Worm (Caenorhabditis elegans) whole organism, mixed stage, embryonic: ENCODE data around the gene ZK666.4.

Experiments
- M03D4.4 ChIP-seq: sonication (generic microtip); optimal IDR thresholded peaks from 2 replicates; lab custom pipeline; 2017; ENCODE audit warnings: mild to moderate bottlenecking, missing genetic modification characterization, missing compliant biosample characterization
- bed-3 ChIP-seq: fragments of 200-800 bp; sonication (Bioruptor generic); optimal IDR thresholded peaks from 3 replicates; lab custom pipeline; 2018; ENCODE audit warnings: mild to moderate bottlenecking, missing genetic modification characterization, moderate library complexity, missing compliant biosample characterization
- blmp-1 ChIP-seq: fragments of 150-350 bp; optimal IDR thresholded peaks from 2 replicates; lab custom pipeline; 2014; ENCODE audit warnings: missing biosample characterization, missing genetic modification characterization
- ceh-39 ChIP-seq: fragments of 150-350 bp; optimal IDR thresholded peaks from 2 replicates; lab custom pipeline; 2014; ENCODE audit warnings: missing biosample characterization, missing genetic modification characterization
- ceh-43 ChIP-seq: fragments of 200-800 bp; sonication (Bioruptor generic); optimal IDR thresholded peaks from 2 replicates; lab custom pipeline; 2018; ENCODE audit warnings: mild to moderate bottlenecking, missing genetic modification characterization, moderate library complexity, missing compliant biosample characterization
- ceh-83 ChIP-seq: fragments of 200-800 bp; sonication (Bioruptor generic); optimal IDR thresholded peaks from 2 replicates; lab custom pipeline; 2018; ENCODE audit warnings: mild to moderate bottlenecking, missing genetic modification characterization, missing compliant biosample characterization
- ces-1 ChIP-seq: fragments of 150-350 bp; optimal IDR thresholded peaks from 2 replicates; lab custom pipeline; 2014; ENCODE audit warnings: missing biosample characterization, missing genetic modification reagents, missing genetic modification characterization
- drap-1 ChIP-seq: fragments of 200-800 bp; sonication (Bioruptor generic); optimal IDR thresholded peaks from 3 replicates; lab custom pipeline; 2018; ENCODE audit warnings: mild to moderate bottlenecking, missing genetic modification characterization, missing compliant biosample characterization
- elt-3 ChIP-seq: fragments of 150-350 bp; optimal IDR thresholded peaks from 2 replicates; lab custom pipeline; 2014; ENCODE audit warnings: missing biosample characterization, missing genetic modification characterization
- flh-1 ChIP-seq: fragments of 200-800 bp; sonication (Bioruptor generic); optimal IDR thresholded peaks from 2 replicates; lab custom pipeline; 2018; ENCODE audit warnings: mild to moderate bottlenecking, missing genetic modification characterization, moderate library complexity, missing compliant biosample characterization
- ham-2 ChIP-seq: fragments of 200-800 bp; sonication (Bioruptor generic); optimal IDR thresholded peaks from 2 replicates; lab custom pipeline; 2018; ENCODE audit warnings: mild to moderate bottlenecking, missing genetic modification characterization, missing compliant biosample characterization
- hlh-1 ChIP-seq: fragments of 150-350 bp; optimal IDR thresholded peaks from 2 replicates; lab custom pipeline; 2014; ENCODE audit warnings: missing biosample characterization, missing genetic modification reagents, missing genetic modification characterization
- lin-13 ChIP-seq: fragments of 150-350 bp; optimal IDR thresholded peaks from 2 replicates; lab custom pipeline; 2014; ENCODE audit warnings: missing biosample characterization, missing genetic modification characterization
- lin-32 ChIP-seq: fragments of 200-800 bp; sonication (Bioruptor generic); optimal IDR thresholded peaks from 2 replicates; lab custom pipeline; 2018; ENCODE audit warnings: mild to moderate bottlenecking, missing genetic modification characterization, missing compliant biosample characterization
- lsy-2 ChIP-seq: fragments of 150-350 bp; optimal IDR thresholded peaks from 2 replicates; lab custom pipeline; 2014; ENCODE audit warnings: missing biosample characterization, missing genetic modification characterization
- mab-5 ChIP-seq: fragments of 150-350 bp; optimal IDR thresholded peaks from 2 replicates; lab custom pipeline; 2014; ENCODE audit warnings: missing biosample characterization, missing genetic modification characterization
- mep-1 ChIP-seq: fragments of 150-350 bp; optimal IDR thresholded peaks from 2 replicates; lab custom pipeline; 2017; ENCODE audit warnings: missing biosample characterization, missing genetic modification reagents, missing genetic modification characterization, inconsistent platforms
- mls-2 ChIP-seq: sonication (generic microtip); optimal IDR thresholded peaks from 2 replicates; lab custom pipeline; 2016; ENCODE audit warnings: mild to moderate bottlenecking, missing genetic modification characterization, moderate library complexity, missing compliant biosample characterization
- nhr-2 ChIP-seq: fragments of 150-350 bp; optimal IDR thresholded peaks from 2 replicates; lab custom pipeline; 2014; ENCODE audit warnings: missing biosample characterization, missing genetic modification characterization
- nhr-237 ChIP-seq: fragments of 150-350 bp; optimal IDR thresholded peaks from 2 replicates; lab custom pipeline; 2014; ENCODE audit warnings: missing biosample characterization, missing genetic modification characterization
- nhr-28 ChIP-seq: fragments of 150-350 bp; optimal IDR thresholded peaks from 2 replicates; lab custom pipeline; 2014; ENCODE audit warnings: missing biosample characterization, missing genetic modification characterization
- nhr-76 ChIP-seq: sonication (generic microtip); optimal IDR thresholded peaks from 2 replicates; lab custom pipeline; 2017; ENCODE audit warnings: missing biosample characterization, missing genetic modification characterization
- pha-4 ChIP-seq: fragments of 150-350 bp; optimal IDR thresholded peaks from 2 replicates; lab custom pipeline; 2018; ENCODE audit warnings: missing biosample characterization, missing genetic modification reagents, missing genetic modification characterization
- sem-2 ChIP-seq: fragments of 200-800 bp; sonication (Bioruptor generic); optimal IDR thresholded peaks from 2 replicates; lab custom pipeline; 2018; ENCODE audit warnings: mild to moderate bottlenecking, missing genetic modification characterization, missing compliant biosample characterization
- snpc-4 ChIP-seq: fragments of 150-350 bp; optimal IDR thresholded peaks from 2 replicates; lab custom pipeline; 2014; ENCODE audit warnings: missing biosample characterization, missing genetic modification characterization
- sptf-1 ChIP-seq: sonication (generic microtip); optimal IDR thresholded peaks from 2 replicates; lab custom pipeline; 2017; ENCODE audit warnings: mild to moderate bottlenecking, missing genetic modification characterization, moderate library complexity, missing compliant biosample characterization
- tbx-8 ChIP-seq: fragments of 200-800 bp; sonication (Bioruptor generic); optimal IDR thresholded peaks from 2 replicates; lab custom pipeline; 2018; ENCODE audit warnings: mild to moderate bottlenecking, missing genetic modification characterization, moderate library complexity, missing compliant biosample characterization
- unc-120 ChIP-seq: sonication (generic microtip); optimal IDR thresholded peaks from 2 replicates; lab custom pipeline; 2017; ENCODE audit warnings: missing genetic modification characterization, missing compliant biosample characterization; ENCODE audit not compliant: poor library complexity, severe bottlenecking
- unc-39 ChIP-seq: fragments of 150-350 bp; optimal IDR thresholded peaks from 2 replicates; lab custom pipeline; 2014; ENCODE audit warnings: missing biosample characterization, missing genetic modification characterization
- unc-62 ChIP-seq: fragments of 150-350 bp; optimal IDR thresholded peaks from 2 replicates; lab custom pipeline; 2014; ENCODE audit warnings: missing biosample characterization, missing genetic modification reagents, missing genetic modification characterization
- zip-8 ChIP-seq: fragments of 150-350 bp; optimal IDR thresholded peaks from 2 replicates; lab custom pipeline; 2014; ENCODE audit warnings: missing biosample characterization, missing genetic modification characterization
- ztf-11 ChIP-seq: fragments of 150-350 bp; optimal IDR thresholded peaks from 2 replicates; lab custom pipeline; 2014; ENCODE audit warnings: missing biosample characterization, missing genetic modification characterization

ZK666.4 gene

DNA sequence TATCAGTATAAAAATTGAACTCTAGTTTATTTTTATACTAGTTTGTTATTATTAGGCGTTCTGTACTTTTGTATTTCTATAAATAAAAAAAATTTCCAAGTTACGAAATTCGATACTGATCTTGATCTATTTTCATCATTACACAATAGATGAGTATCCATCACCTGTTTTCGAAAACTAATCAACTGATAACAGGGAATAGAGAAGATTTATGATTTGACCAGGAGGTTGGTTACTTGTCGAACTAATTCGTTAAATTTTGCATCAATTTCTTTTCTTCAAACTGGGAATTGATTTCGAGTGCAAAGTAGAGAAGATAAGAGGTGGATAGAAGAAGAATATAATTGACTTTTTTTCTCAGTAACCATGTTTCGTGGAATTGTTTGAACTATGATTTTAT lies 38.4 kb downstream of the ZK666.4 start:
- TF ChIP-seq bed-3 (GFP tag; lab: Kevin White, UChicago) (no peak), ztf-11 (no peak), blmp-1 (no peak), ceh-39 (no peak), ces-1 (no peak), elt-3 (tag; lab: Kevin White, UChicago) (no peak), nhr-2 (tag; lab: Kevin White, UChicago) (no peak), ceh-43 (no peak), pha-4 (tag; lab: Kevin White, UChicago) (no peak), unc-120 (tag; lab: Kevin White, UChicago) (no peak), hlh-1 (tag; lab: Kevin White, UChicago) (no peak)

DNA sequence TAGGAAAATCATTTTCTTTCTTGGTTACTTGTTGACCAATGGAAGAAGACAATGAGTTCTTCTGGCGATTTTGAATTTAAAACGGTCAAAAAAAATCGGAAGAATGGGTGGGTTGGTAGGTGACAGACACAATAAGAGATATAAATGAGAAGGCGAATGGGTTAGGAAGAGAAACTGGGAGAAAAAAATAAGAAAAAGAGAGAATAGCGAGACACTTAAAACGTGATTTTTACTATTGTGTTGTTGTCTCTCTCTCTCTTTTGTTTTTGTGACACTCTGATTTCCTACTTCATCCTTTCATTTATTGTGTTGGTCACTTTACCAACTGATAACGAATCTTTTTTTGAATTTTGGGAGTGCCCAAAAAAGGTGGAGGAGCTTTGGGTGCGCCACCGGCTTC lies 39.3 kb downstream of the ZK666.4 start:
- TF ChIP-seq hlh-1 (tag; lab: Kevin White, UChicago) = no peak
- no peak for TF ChIP-seq M03D4.4 (tag; lab: Kevin White, UChicago)
- no peak for TF ChIP-seq bed-3 (GFP tag; lab: Kevin White, UChicago)
- no peak for TF ChIP-seq nhr-237 (tag; lab: Kevin White, UChicago)
- TF ChIP-seq mab-5 = no peak
- TF ChIP-seq lin-32 (GFP tag; lab: Kevin White, UChicago) = no peak
- TF ChIP-seq snpc-4 = no peak
- no peak for TF ChIP-seq zip-8 (tag; lab: Kevin White, UChicago)
- TF ChIP-seq ceh-83 (GFP tag; lab: Kevin White, UChicago) = no peak
- TF ChIP-seq mep-1 (tag; lab: Kevin White, UChicago) = no peak
- no peak for TF ChIP-seq ham-2
- no peak for TF ChIP-seq ceh-43
- no peak for TF ChIP-seq drap-1
- TF ChIP-seq lsy-2 (tag; lab: Kevin White, UChicago) = no peak
- TF ChIP-seq pha-4 (tag; lab: Kevin White, UChicago) = no peak
- no peak for TF ChIP-seq nhr-2 (tag; lab: Kevin White, UChicago)

DNA sequence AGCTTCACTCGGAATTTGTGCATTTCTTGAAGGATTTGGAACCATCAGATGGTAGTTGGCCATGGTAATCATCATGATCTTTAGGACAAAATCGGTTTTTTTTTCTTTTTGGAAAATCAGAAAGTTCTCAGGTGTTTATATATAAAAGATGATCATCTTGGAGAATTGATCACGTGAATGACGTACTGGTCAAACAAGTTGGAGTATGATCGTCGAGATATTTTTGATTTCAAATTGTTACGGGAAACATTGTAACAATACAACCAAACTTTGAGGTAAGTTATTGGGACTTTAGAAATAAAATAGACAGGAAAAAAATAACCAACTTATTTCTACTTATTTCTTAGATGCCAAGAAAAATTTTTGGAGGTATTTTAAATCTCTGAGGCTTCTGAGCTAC lies 42.0 kb downstream of the ZK666.4 start, which contains the start of gene F59B10.4:
F59B10.4 (minus strand) TSS at position 101 of the 400 bp plus-strand sequence.
- TF ChIP-seq ceh-43 (no peak), elt-3 (tag; lab: Kevin White, UChicago) (no peak)
- TF ChIP-seq, all 35 proteins: peak for 0

DNA sequence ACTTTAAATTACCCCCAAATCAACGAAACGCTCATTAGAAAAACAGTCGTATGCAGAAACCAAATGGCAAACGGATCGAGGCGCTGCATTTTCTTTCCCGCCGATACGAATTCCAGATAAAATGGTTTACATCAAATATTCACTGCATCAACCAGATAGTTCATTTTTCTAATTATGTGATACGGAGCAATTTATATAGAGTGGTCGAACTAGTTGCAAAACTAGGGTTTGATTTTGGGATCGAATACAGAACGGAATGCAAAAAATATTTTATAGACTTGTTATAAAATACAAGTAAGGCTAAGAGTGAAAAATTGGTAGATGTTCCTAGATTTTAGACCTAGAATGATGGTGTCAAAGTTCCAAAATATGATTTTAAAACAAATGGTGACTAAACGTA lies 42.8 kb downstream of the ZK666.4 start:
- TF ChIP-seq nhr-28 (tag; lab: Kevin White, UChicago) (no peak), elt-3 (tag; lab: Kevin White, UChicago) (no peak), ceh-83 (GFP tag; lab: Kevin White, UChicago) (no peak), tbx-8 (GFP tag; lab: Kevin White, UChicago) (no peak), sptf-1 (tag; lab: Kevin White, UChicago) (no peak), pha-4 (tag; lab: Kevin White, UChicago) (no peak), sem-2 (no peak), snpc-4 (no peak), nhr-76 (tag; lab: Kevin White, UChicago) (no peak), mls-2 (tag; lab: Kevin White, UChicago) (no peak), unc-62 (GFP tag; lab: Kevin White, UChicago) (no peak), unc-120 (tag; lab: Kevin White, UChicago) (no peak), lin-13 (tag; lab: Kevin White, UChicago) (no peak), ham-2 (no peak), nhr-237 (tag; lab: Kevin White, UChicago) (no peak), blmp-1 (no peak), M03D4.4 (tag; lab: Kevin White, UChicago) (no peak), ztf-11 (no peak), hlh-1 (tag; lab: Kevin White, UChicago) (no peak)

ce11 chrII:10523031-10523430 lies 46.0 kb downstream of the ZK666.4 start:
- TF ChIP-seq ham-2 (no peak), unc-120 (tag; lab: Kevin White, UChicago) (no peak), blmp-1 (no peak), unc-39 (no peak)

DNA sequence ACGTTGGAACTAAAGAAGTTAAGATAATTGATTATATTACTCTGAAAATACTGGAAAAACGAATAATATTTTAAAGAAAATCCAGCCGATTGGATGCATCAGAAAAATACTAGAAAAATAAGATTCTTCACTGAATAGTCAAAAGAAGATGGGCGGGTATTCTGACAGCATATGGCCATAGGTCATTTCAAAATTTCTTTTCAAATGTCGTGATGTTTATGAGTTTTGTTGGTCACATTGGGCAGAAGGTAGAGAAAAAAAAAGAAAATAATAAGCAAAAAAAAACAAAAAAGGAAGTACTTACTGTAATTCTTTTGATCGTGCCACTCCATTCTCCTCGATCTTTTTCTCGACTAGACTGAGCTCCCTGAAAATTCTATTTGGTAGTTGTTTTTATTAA lies 46.5 kb downstream of the ZK666.4 start, which contains the start of gene F59B10.5:
F59B10.5 (minus strand) TSS at position 101 of the 400 bp plus-strand sequence.
- no peak for TF ChIP-seq ceh-39
- no peak for TF ChIP-seq drap-1
- no peak for TF ChIP-seq lsy-2 (tag; lab: Kevin White, UChicago)
- no peak for TF ChIP-seq mls-2 (tag; lab: Kevin White, UChicago)
- no peak for TF ChIP-seq ztf-11
- TF ChIP-seq ceh-43 = no peak
- TF ChIP-seq nhr-2 (tag; lab: Kevin White, UChicago) = no peak
- no peak for TF ChIP-seq unc-39
- no peak for TF ChIP-seq flh-1 (GFP tag; lab: Kevin White, UChicago)
- TF ChIP-seq zip-8 (tag; lab: Kevin White, UChicago) = no peak
- no peak for TF ChIP-seq mep-1 (tag; lab: Kevin White, UChicago)
- TF ChIP-seq nhr-237 (tag; lab: Kevin White, UChicago) = no peak
- no peak for TF ChIP-seq lin-13 (tag; lab: Kevin White, UChicago)
